Worm (Caenorhabditis elegans) whole organism, L2 larva: ENCODE measurements around the gene mul-1.

Source experiments
- F13H6.1 ChIP-seq: sonication (generic microtip); optimal IDR thresholded peaks from 2 replicates; lab custom pipeline; 2016; ENCODE audit warnings: missing genetic modification characterization, missing compliant biosample characterization
- alr-1 ChIP-seq: fragments of 150-350 bp; optimal IDR thresholded peaks from 2 replicates; lab custom pipeline; 2014; ENCODE audit warnings: missing biosample characterization, missing genetic modification characterization
- ama-1 ChIP-seq: fragments of 150-350 bp; optimal IDR thresholded peaks from 2 replicates; lab custom pipeline; 2018; ENCODE audit warnings: inconsistent platforms
- blmp-1 ChIP-seq: sonication (generic microtip); optimal IDR thresholded peaks from 2 replicates; lab custom pipeline; 2017; ENCODE audit warnings: missing genetic modification characterization, mild to moderate bottlenecking, missing compliant biosample characterization, antibody characterized with exemption, moderate library complexity; ENCODE audit not compliant: insufficient read depth
- egl-27 ChIP-seq: sonication (generic microtip); optimal IDR thresholded peaks from 3 replicates; lab custom pipeline; 2017; ENCODE audit warnings: missing biosample characterization, missing genetic modification reagents, missing genetic modification characterization
- elt-3 ChIP-seq: sonication (generic microtip); optimal IDR thresholded peaks from 2 replicates; lab custom pipeline; 2017; ENCODE audit warnings: missing biosample characterization, missing genetic modification characterization
- gmeb-1 ChIP-seq: fragments of 150-350 bp; optimal IDR thresholded peaks from 2 replicates; lab custom pipeline; 2014; ENCODE audit warnings: missing biosample characterization, missing genetic modification characterization
- lsy-2 ChIP-seq, 2 experiments: fragments of 150-350 bp in 1 of 2; sonication (generic microtip) in 1 of 2; optimal IDR thresholded peaks; 2 replicates each; lab custom pipeline; 2014 to 2017; ENCODE audit warnings: missing biosample characterization in 2 of 2, missing genetic modification characterization in 2 of 2
- mab-5 ChIP-seq: fragments of 150-350 bp; optimal IDR thresholded peaks from 2 replicates; lab custom pipeline; 2014; ENCODE audit warnings: missing biosample characterization, missing genetic modification characterization
- mdl-1 ChIP-seq, 2 experiments: fragments of 150-350 bp in 1 of 2; sonication (generic microtip) in 1 of 2; optimal IDR thresholded peaks; 2 replicates each; lab custom pipeline; 2017; ENCODE audit warnings: missing biosample characterization in 2 of 2, missing genetic modification characterization in 2 of 2
- nhr-12 ChIP-seq: fragments of 150-350 bp; optimal IDR thresholded peaks from 2 replicates; lab custom pipeline; 2014; ENCODE audit warnings: missing biosample characterization, missing genetic modification characterization
- nhr-129 ChIP-seq: fragments of 150-350 bp; optimal IDR thresholded peaks from 2 replicates; lab custom pipeline; 2014; ENCODE audit warnings: missing biosample characterization, missing genetic modification characterization
- nhr-25 ChIP-seq: fragments of 150-350 bp; sonication (generic microtip); optimal IDR thresholded peaks from 3 replicates; lab custom pipeline; 2014; ENCODE audit warnings: missing biosample characterization, missing genetic modification characterization
- peb-1 ChIP-seq: fragments of 150-350 bp; optimal IDR thresholded peaks from 2 replicates; lab custom pipeline; 2014; ENCODE audit warnings: missing biosample characterization, missing genetic modification characterization
- sem-4 ChIP-seq: fragments of 150-350 bp; optimal IDR thresholded peaks from 2 replicates; lab custom pipeline; 2014; ENCODE audit warnings: missing biosample characterization, missing genetic modification reagents, missing genetic modification characterization
- skn-1 ChIP-seq: sonication (generic microtip); optimal IDR thresholded peaks from 2 replicates; lab custom pipeline; 2017; ENCODE audit warnings: missing biosample characterization, missing genetic modification characterization
- sma-3 ChIP-seq: sonication (generic microtip); optimal IDR thresholded peaks from 2 replicates; lab custom pipeline; 2016; ENCODE audit warnings: missing genetic modification reagents, missing genetic modification characterization, missing compliant biosample characterization
- sma-9 ChIP-seq, 2 experiments: fragments of 150-350 bp in 1 of 2; sonication (generic microtip) in 1 of 2; optimal IDR thresholded peaks; 2 replicates each; lab custom pipeline; 2014 to 2016; ENCODE audit warnings: missing genetic modification characterization in 2 of 2, mild to moderate bottlenecking in 1 of 2, missing biosample characterization in 1 of 2, missing compliant biosample characterization in 1 of 2, missing genetic modification reagents in 1 of 2, moderate library complexity in 1 of 2
- snpc-4 ChIP-seq: fragments of 150-350 bp; optimal IDR thresholded peaks from 2 replicates; lab custom pipeline; 2014; ENCODE audit warnings: missing biosample characterization, missing genetic modification characterization
- unc-39 ChIP-seq: fragments of 150-350 bp; optimal IDR thresholded peaks from 2 replicates; lab custom pipeline; 2014; ENCODE audit warnings: missing biosample characterization, missing genetic modification characterization
- unc-55 ChIP-seq: fragments of 150-350 bp; sonication (generic microtip); optimal IDR thresholded peaks from 3 replicates; lab custom pipeline; 2014; ENCODE audit warnings: missing biosample characterization, missing genetic modification reagents, missing genetic modification characterization
- unc-62 ChIP-seq: fragments of 150-350 bp; optimal IDR thresholded peaks from 2 replicates; lab custom pipeline; 2014; ENCODE audit warnings: missing biosample characterization, missing genetic modification reagents, missing genetic modification characterization
- zag-1 ChIP-seq: fragments of 150-350 bp; optimal IDR thresholded peaks from 2 replicates; lab custom pipeline; 2014; ENCODE audit warnings: missing biosample characterization, missing genetic modification characterization
- ztf-11 ChIP-seq: sonication (generic microtip); optimal IDR thresholded peaks from 2 replicates; lab custom pipeline; 2017; ENCODE audit warnings: missing biosample characterization, missing genetic modification characterization

Gene mul-1

ce11 chrIV:4076690-4077295 is 46.2 kb downstream of the mul-1 start:
- no peak for TF ChIP-seq sem-4 (tag; lab: Kevin White, UChicago)
- TF ChIP-seq alr-1 (tag; lab: Kevin White, UChicago) = no peak
- TF ChIP-seq ztf-11 = no peak
- no peak for TF ChIP-seq ama-1 (lab: Kevin White, UChicago)
- TF ChIP-seq blmp-1 = no peak
- no peak for TF ChIP-seq F13H6.1 (tag; lab: Kevin White, UChicago)
- TF ChIP-seq mab-5 (tag; lab: Kevin White, UChicago) = no peak
- no peak for TF ChIP-seq snpc-4
- TF ChIP-seq mdl-1 (tag; optimal IDR thresholded peaks at IDR 0.05; lab: Kevin White, UChicago) = no peak
- TF ChIP-seq sma-3 (GFP tag; lab: Kevin White, UChicago) = no peak
- TF ChIP-seq zag-1 = no peak
- TF ChIP-seq nhr-12 (tag; lab: Kevin White, UChicago) = no peak
- TF ChIP-seq elt-3 (tag; lab: Kevin White, UChicago) = no peak
- no peak for TF ChIP-seq egl-27 (tag; lab: Kevin White, UChicago)
- TF ChIP-seq nhr-129 (tag; lab: Kevin White, UChicago) = no peak
- TF ChIP-seq gmeb-1 = no peak
- no peak for TF ChIP-seq unc-62

DNA sequence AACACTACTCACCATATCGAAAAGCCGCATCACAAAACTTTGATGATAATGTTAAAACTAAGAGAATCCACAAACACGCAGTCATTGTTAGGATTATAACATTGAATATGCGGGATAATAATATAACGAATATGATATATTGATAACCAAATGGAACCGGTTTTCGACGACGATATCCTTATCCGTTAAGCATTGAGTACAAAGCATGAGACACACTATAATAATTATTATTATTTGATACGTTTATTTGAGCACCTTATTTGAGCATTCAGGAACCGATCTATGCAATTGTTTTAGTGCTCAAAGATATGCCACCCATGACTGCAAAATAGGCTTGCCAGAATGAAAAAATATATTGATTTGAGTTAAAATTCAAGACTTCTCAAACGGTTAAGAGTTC is 48.4 kb downstream of the mul-1 start, which contains the start of gene W03D2.9:
W03D2.9 (minus strand) TSS at position 101 of the 400 bp plus-strand sequence.
- TF ChIP-seq sma-9 (GFP tag; optimal IDR thresholded peaks at IDR 0.05; lab: Kevin White, UChicago) = no peak
- no peak for TF ChIP-seq sma-9 (tag; optimal IDR thresholded peaks at IDR 0.05; lab: Kevin White, UChicago)

DNA sequence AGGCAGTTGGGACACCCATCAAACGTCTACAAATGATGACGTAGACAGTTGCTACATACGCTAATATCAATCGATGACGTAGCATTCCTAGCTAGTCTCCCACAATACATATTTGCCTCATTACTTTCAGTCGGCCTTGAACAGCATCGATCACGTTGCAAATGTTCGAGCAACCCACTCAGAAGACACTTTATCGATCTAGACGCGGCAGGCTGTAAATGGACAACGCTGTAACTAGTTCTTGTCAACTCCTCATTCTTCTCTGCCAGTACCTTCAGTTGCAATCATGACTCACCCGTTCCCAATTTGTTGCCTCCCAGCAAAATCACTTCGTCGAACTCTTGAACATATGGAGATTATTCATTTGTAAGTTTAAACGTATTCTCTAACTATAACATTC is 50.9 kb downstream of the mul-1 start, which contains the start of gene pqn-75:
pqn-75 (plus strand) TSS at position 301 of the 400 bp plus-strand sequence.
- TF ChIP-seq unc-55 (GFP tag; lab: Kevin White, UChicago) = no peak
- no peak for TF ChIP-seq unc-39 (tag; lab: Kevin White, UChicago)
- TF ChIP-seq sem-4 (tag; lab: Kevin White, UChicago) = no peak
- TF ChIP-seq nhr-25 (tag; lab: Kevin White, UChicago) = no peak
- TF ChIP-seq ztf-11 = no peak
- TF ChIP-seq skn-1 (tag; lab: Kevin White, UChicago) = no peak
- TF ChIP-seq sma-3 (GFP tag; lab: Kevin White, UChicago) = no peak
- TF ChIP-seq lsy-2 (tag; optimal IDR thresholded peaks at IDR 0.05; lab: Kevin White, UChicago) = no peak
- no peak for TF ChIP-seq peb-1
- TF ChIP-seq, all 48 proteins: peak for 0
